Worm (Caenorhabditis elegans) whole organism, young adult: ENCODE measurements around the gene T14A8.2.

Experiments
- B0019.2 ChIP-seq: fragments of 200-800 bp; sonication (Bioruptor generic); conservative IDR thresholded peaks from 2 replicates; pipeline ENCODE4 v1.3.6; 2022; ENCODE audit warnings: missing genetic modification reagents, missing genetic modification characterization, missing compliant biosample characterization
- C06A6.2 ChIP-seq: fragments of 200-800 bp; sonication (Bioruptor generic); conservative IDR thresholded peaks from 2 replicates; pipeline ENCODE4 v1.3.6; 2022; ENCODE audit warnings: missing genetic modification characterization, missing compliant biosample characterization
- C17E4.6 ChIP-seq: fragments of 200-800 bp; sonication (Bioruptor generic); IDR thresholded peaks from 2 replicates; pipeline ENCODE4 v1.3.6; 2022; ENCODE audit warnings: missing genetic modification reagents, missing genetic modification characterization, missing compliant biosample characterization
- D2030.7 ChIP-seq: fragments of 200-800 bp; sonication (Bioruptor generic); IDR thresholded peaks from 2 replicates; pipeline ENCODE4 v1.3.6; 2022; ENCODE audit warnings: missing genetic modification reagents, missing genetic modification characterization, missing compliant biosample characterization
- Y53G8AR.9 ChIP-seq: fragments of 200-800 bp; sonication (Bioruptor generic); conservative IDR thresholded peaks from 2 replicates; pipeline ENCODE4 v1.3.6; 2022; ENCODE audit warnings: missing genetic modification reagents, missing genetic modification characterization, missing compliant biosample characterization
- Y95B8A.8 ChIP-seq: fragments of 200-800 bp; sonication (Bioruptor generic); IDR thresholded peaks from 2 replicates; pipeline ENCODE4 v1.3.6; 2022; ENCODE audit warnings: missing genetic modification reagents, missing genetic modification characterization, missing compliant biosample characterization
- aptf-3 ChIP-seq: fragments of 200-800 bp; sonication (Bioruptor generic); IDR thresholded peaks from 2 replicates; pipeline ENCODE4 v1.3.6; 2022; ENCODE audit warnings: missing genetic modification characterization, missing compliant biosample characterization
- attf-3 ChIP-seq: fragments of 200-800 bp; sonication (Bioruptor generic); conservative IDR thresholded peaks from 2 replicates; pipeline ENCODE4 v1.3.6; 2022; ENCODE audit warnings: missing genetic modification reagents, missing genetic modification characterization, missing compliant biosample characterization
- cebp-1 ChIP-seq, 2 experiments: fragments of 200-800 bp in 1 of 2; sonication (Bioruptor generic) in 1 of 2; sonication (generic microtip) in 1 of 2; IDR thresholded peaks in 1 of 2; optimal IDR thresholded peaks in 1 of 2; 2 replicates each; pipeline versions ENCODE4 v1.3.6 to Lab custom; 2017 to 2022; ENCODE audit warnings: missing compliant biosample characterization in 2 of 2, missing genetic modification characterization in 2 of 2, mild to moderate bottlenecking in 1 of 2, missing genetic modification reagents in 1 of 2, moderate library complexity in 1 of 2
- ceh-100 ChIP-seq: fragments of 200-800 bp; sonication (Bioruptor generic); IDR thresholded peaks from 2 replicates; pipeline ENCODE4 v1.3.6; 2022; ENCODE audit warnings: missing genetic modification reagents, missing genetic modification characterization, missing compliant biosample characterization
- ceh-27 ChIP-seq: fragments of 200-800 bp; sonication (Bioruptor generic); optimal IDR thresholded peaks from 2 replicates; lab custom pipeline; 2018; ENCODE audit warnings: mild to moderate bottlenecking, missing genetic modification characterization, moderate library complexity, missing compliant biosample characterization
- ceh-91 ChIP-seq: fragments of 200-800 bp; sonication (Bioruptor generic); IDR thresholded peaks from 2 replicates; pipeline ENCODE4 v1.3.6; 2022; ENCODE audit warnings: missing genetic modification reagents, missing genetic modification characterization, missing compliant biosample characterization
- die-1 ChIP-seq: sonication (generic microtip); optimal IDR thresholded peaks from 2 replicates; lab custom pipeline; 2016; ENCODE audit warnings: missing genotype, mild to moderate bottlenecking, missing genetic modification characterization, missing compliant biosample characterization
- dox-1 ChIP-seq: fragments of 200-800 bp; sonication (Bioruptor generic); IDR thresholded peaks from 2 replicates; pipeline ENCODE4 v1.3.6; 2022; ENCODE audit warnings: missing genetic modification reagents, missing genetic modification characterization, missing compliant biosample characterization
- dpl-1 ChIP-seq: fragments of 150-350 bp; optimal IDR thresholded peaks from 2 replicates; lab custom pipeline; 2014; ENCODE audit warnings: missing biosample characterization, missing genetic modification reagents, missing genetic modification characterization
- egrh-3 ChIP-seq: fragments of 200-800 bp; sonication (Bioruptor generic); IDR thresholded peaks from 2 replicates; pipeline ENCODE4 v1.3.6; 2022; ENCODE audit warnings: missing genetic modification reagents, missing genetic modification characterization, missing compliant biosample characterization
- ekl-4 ChIP-seq: fragments of 200-800 bp; sonication (Bioruptor generic); IDR thresholded peaks from 2 replicates; pipeline ENCODE4 v1.3.6; 2022; ENCODE audit warnings: missing genetic modification reagents, missing genetic modification characterization, missing compliant biosample characterization
- hmg-1.2 ChIP-seq: fragments of 200-800 bp; sonication (Bioruptor generic); IDR thresholded peaks from 2 replicates; pipeline ENCODE4 v1.3.6; 2022; ENCODE audit warnings: missing genetic modification reagents, missing genetic modification characterization, missing compliant biosample characterization
- let-607 ChIP-seq, 2 experiments: fragments of 200-800 bp in 1 of 2; sonication (Bioruptor generic) in 1 of 2; sonication (generic microtip) in 1 of 2; optimal IDR thresholded peaks; 2 replicates each; lab custom pipeline; 2016 to 2018; ENCODE audit warnings: mild to moderate bottlenecking in 2 of 2, missing compliant biosample characterization in 2 of 2, missing genetic modification characterization in 2 of 2, moderate library complexity in 2 of 2, missing genotype in 1 of 2
- lin-35 ChIP-seq, 3 experiments: fragments of 150-350 bp in 2 of 3; sonication (generic microtip) in 1 of 3; optimal IDR thresholded peaks; 2 replicates each; lab custom pipeline; 2014 to 2018; ENCODE audit warnings: missing biosample characterization in 3 of 3, missing genetic modification characterization in 3 of 3, missing genetic modification reagents in 3 of 3
- lin-40 ChIP-seq: sonication (generic microtip); optimal IDR thresholded peaks from 2 replicates; lab custom pipeline; 2016; ENCODE audit warnings: missing genetic modification characterization, mild to moderate bottlenecking, missing compliant biosample characterization, missing genotype, missing genetic modification reagents
- lin-54 ChIP-seq: fragments of 200-800 bp; sonication (Bioruptor generic); optimal IDR thresholded peaks from 2 replicates; lab custom pipeline; 2018; ENCODE audit warnings: mild to moderate bottlenecking, missing genetic modification characterization, missing compliant biosample characterization
- lsl-1 ChIP-seq: fragments of 200-800 bp; sonication (Bioruptor generic); optimal IDR thresholded peaks from 2 replicates; lab custom pipeline; 2018; ENCODE audit warnings: mild to moderate bottlenecking, missing genetic modification characterization, moderate library complexity, missing compliant biosample characterization
- lsy-27 ChIP-seq: sonication (generic microtip); optimal IDR thresholded peaks from 2 replicates; lab custom pipeline; 2017; ENCODE audit warnings: missing genetic modification characterization, mild to moderate bottlenecking, missing compliant biosample characterization, antibody characterized with exemption, missing genotype, borderline replicate concordance; ENCODE audit not compliant: insufficient read depth
- madf-10 ChIP-seq: sonication (generic microtip); optimal IDR thresholded peaks from 2 replicates; lab custom pipeline; 2016; ENCODE audit warnings: mild to moderate bottlenecking, missing genetic modification characterization, missing compliant biosample characterization
- madf-6 ChIP-seq: fragments of 200-800 bp; sonication (Bioruptor generic); IDR thresholded peaks from 2 replicates; pipeline ENCODE4 v1.3.6; 2022; ENCODE audit warnings: missing genetic modification reagents, missing genetic modification characterization, missing compliant biosample characterization
- madf-8 ChIP-seq: fragments of 200-800 bp; sonication (Bioruptor generic); conservative IDR thresholded peaks from 2 replicates; pipeline ENCODE4 v1.3.6; 2022; ENCODE audit warnings: missing genetic modification reagents, missing genetic modification characterization, missing compliant biosample characterization
- mcd-1 ChIP-seq: fragments of 200-800 bp; sonication (Bioruptor generic); IDR thresholded peaks from 2 replicates; pipeline ENCODE4 v1.3.6; 2022; ENCODE audit warnings: missing genetic modification reagents, missing genetic modification characterization, missing compliant biosample characterization
- mel-28 ChIP-seq: sonication (generic microtip); optimal IDR thresholded peaks from 2 replicates; lab custom pipeline; 2016; ENCODE audit warnings: borderline replicate concordance, mild to moderate bottlenecking, missing genetic modification characterization, missing compliant biosample characterization
- nhr-120 ChIP-seq: fragments of 200-800 bp; sonication (Bioruptor generic); IDR thresholded peaks from 2 replicates; pipeline ENCODE4 v1.3.6; 2022; ENCODE audit warnings: missing genetic modification characterization, missing compliant biosample characterization
- nhr-90 ChIP-seq: sonication (generic microtip); optimal IDR thresholded peaks from 2 replicates; lab custom pipeline; 2016; ENCODE audit warnings: missing genotype, mild to moderate bottlenecking, missing genetic modification characterization, missing compliant biosample characterization
- pha-4 ChIP-seq: fragments of 150-350 bp; sonication (generic microtip); optimal IDR thresholded peaks from 2 replicates; lab custom pipeline; 2014; ENCODE audit warnings: missing biosample characterization, missing genetic modification reagents, missing genetic modification characterization
- rcor-1 ChIP-seq: fragments of 200-800 bp; sonication (Bioruptor generic); IDR thresholded peaks from 2 replicates; pipeline ENCODE4 v1.3.6; 2022; ENCODE audit warnings: missing genetic modification reagents, missing genetic modification characterization, missing compliant biosample characterization
- snpc-3.4 ChIP-seq: sonication (generic microtip); optimal IDR thresholded peaks from 2 replicates; lab custom pipeline; 2017; ENCODE audit warnings: missing genetic modification characterization, mild to moderate bottlenecking, missing compliant biosample characterization, antibody characterized with exemption, moderate library complexity, missing genotype, missing genetic modification reagents
- snpc-4 ChIP-seq, 5 experiments: fragments of 150-350 bp in 1 of 5; sonication (generic microtip) in 4 of 5; optimal IDR thresholded peaks; 2 replicates each; lab custom pipeline; 2014 to 2018; ENCODE audit warnings: missing genetic modification characterization in 5 of 5, missing biosample characterization in 3 of 5, antibody characterized with exemption in 2 of 5, mild to moderate bottlenecking in 2 of 5, missing compliant biosample characterization in 2 of 5, missing genotype in 2 of 5, moderate library complexity in 2 of 5, missing genetic modification reagents in 1 of 5
- somi-1 ChIP-seq: fragments of 200-800 bp; sonication (Bioruptor generic); optimal IDR thresholded peaks from 2 replicates; lab custom pipeline; 2018; ENCODE audit warnings: mild to moderate bottlenecking, missing genetic modification characterization, missing compliant biosample characterization
- tbp1 ChIP-seq: fragments of 200-800 bp; sonication (Bioruptor generic); optimal IDR thresholded peaks from 2 replicates; lab custom pipeline; 2018; ENCODE audit warnings: mild to moderate bottlenecking, missing genetic modification characterization, missing compliant biosample characterization
- tlf-1 ChIP-seq: fragments of 200-800 bp; sonication (Bioruptor generic); optimal IDR thresholded peaks from 2 replicates; lab custom pipeline; 2018; ENCODE audit warnings: mild to moderate bottlenecking, missing genetic modification characterization, missing compliant biosample characterization
- unc-130 ChIP-seq: sonication (generic microtip); optimal IDR thresholded peaks from 2 replicates; lab custom pipeline; 2016; ENCODE audit warnings: missing genetic modification reagents, missing genetic modification characterization, missing compliant biosample characterization
- unc-62 ChIP-seq: fragments of 150-350 bp; optimal IDR thresholded peaks from 2 replicates; lab custom pipeline; 2014; ENCODE audit warnings: missing biosample characterization, missing genetic modification reagents, missing genetic modification characterization
- xnd-1 ChIP-seq: sonication (generic microtip); optimal IDR thresholded peaks from 2 replicates; lab custom pipeline; 2016; ENCODE audit warnings: missing genotype, missing genetic modification reagents, missing genetic modification characterization, missing compliant biosample characterization
- ztf-18 ChIP-seq: sonication (generic microtip); optimal IDR thresholded peaks from 2 replicates; lab custom pipeline; 2016; ENCODE audit warnings: missing genotype, mild to moderate bottlenecking, missing genetic modification characterization, missing compliant biosample characterization
- ztf-28 ChIP-seq: fragments of 200-800 bp; sonication (Bioruptor generic); IDR thresholded peaks from 2 replicates; pipeline ENCODE4 v1.3.6; 2022; ENCODE audit warnings: missing genetic modification reagents, missing genetic modification characterization, missing compliant biosample characterization
- ztf-6 ChIP-seq: fragments of 200-800 bp; sonication (Bioruptor generic); IDR thresholded peaks from 2 replicates; pipeline ENCODE4 v1.3.6; 2022; ENCODE audit warnings: missing genetic modification reagents, missing genetic modification characterization, missing compliant biosample characterization

The T14A8.2 gene

DNA sequence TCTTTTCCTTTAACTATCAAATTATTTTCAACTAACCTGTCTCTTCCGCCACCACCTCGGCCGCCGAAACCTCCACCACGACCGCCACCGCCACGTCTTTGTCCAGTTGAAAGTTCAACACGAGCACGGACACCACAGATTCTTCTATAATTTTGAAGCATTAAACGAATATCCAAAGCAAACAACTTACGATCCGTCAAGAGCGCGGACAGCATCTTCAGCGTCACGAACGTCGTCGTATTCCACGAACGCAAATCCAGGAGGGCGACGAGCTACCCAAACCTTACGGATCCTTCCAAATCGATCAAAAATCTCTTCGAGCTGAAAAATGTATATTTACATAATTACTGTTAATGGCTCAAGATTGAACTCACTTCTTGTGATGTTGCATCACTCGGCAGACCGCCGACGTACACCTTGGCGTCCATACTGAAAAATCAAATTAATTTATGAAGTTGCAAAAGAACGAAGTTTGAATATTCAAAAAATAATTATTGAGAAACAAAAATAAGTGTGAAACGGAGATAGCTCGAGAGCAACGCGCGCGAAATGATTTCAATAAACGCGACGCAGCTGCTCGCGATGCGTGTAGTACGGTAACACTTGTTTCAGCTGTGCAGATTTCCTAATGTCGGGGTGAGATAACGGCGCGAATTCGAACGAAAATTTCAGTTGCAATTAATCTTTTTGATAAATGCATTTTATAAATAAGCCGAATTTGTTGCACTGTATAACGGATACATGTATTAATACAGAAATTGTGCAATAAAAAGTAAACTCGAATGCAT lies 31.4 kb downstream of the T14A8.2 start, which contains the start of gene rsp-6 (continued):
- TF ChIP-seq mcd-1 (GFP tag; lab: Robert Waterston, UW) (peak; percentile 83), C06A6.2 (no peak), aptf-3 (GFP tag; lab: Robert Waterston, UW) (no peak), mel-28 (tag; lab: Kevin White, UChicago) (no peak), egrh-3 (GFP tag; lab: Robert Waterston, UW) (peak; percentile 64), lin-54 (GFP tag; lab: Kevin White, UChicago) (peak; percentile 88), tbp1 (peak; percentile 58), let-607 (tag; optimal IDR thresholded peaks at IDR 0.05; lab: Kevin White, UChicago) (peak in 1 of 2 experiments; percentile 60), attf-3 (peak; percentile 30; the same call in 1 of the 2 replicates), nhr-120 (0 out of 2 replicates have a peak, but pooled peaks have one; percentile 43), die-1 (tag; lab: Kevin White, UChicago) (peak; percentile 53), ztf-6 (GFP tag; lab: Robert Waterston, UW) (no peak), B0019.2 (peak; percentile 77), rcor-1 (peak; percentile 62), nhr-90 (tag; lab: Kevin White, UChicago) (peak; percentile 19), snpc-4 (GFP tag; optimal IDR thresholded peaks at IDR 0.05; lab: Kevin White, UChicago) (peak; percentile 15), snpc-4 (tag; optimal IDR thresholded peaks at IDR 0.05; lab: Kevin White, UChicago) (peak; percentile 36 to 74 (median 62)), ztf-18 (tag; lab: Kevin White, UChicago) (peak; percentile 27), madf-8 (GFP tag; lab: Robert Waterston, UW) (peak; percentile 81), tlf-1 (GFP tag; lab: Kevin White, UChicago) (peak; percentile 88), ceh-91 (GFP tag; lab: Robert Waterston, UW) (peak; percentile 90), lsl-1 (peak; percentile 96), xnd-1 (peak; percentile 78), unc-130 (GFP tag; lab: Kevin White, UChicago) (peak; percentile 66), D2030.7 (peak; percentile 83), cebp-1 (GFP tag; IDR thresholded peaks at IDR 0.05; lab: Robert Waterston, UW) (peak; percentile 76), cebp-1 (tag; optimal IDR thresholded peaks at IDR 0.05; lab: Kevin White, UChicago) (peak; percentile 84), hmg-1.2 (peak; percentile 58; the same call in 1 of the 2 replicates), ztf-28 (0 out of 2 replicates have a peak, but pooled peaks have one; percentile 8), Y95B8A.8 (GFP tag; lab: Robert Waterston, UW) (no peak), lin-40 (peak; percentile 63), ekl-4 (GFP tag; lab: Robert Waterston, UW) (peak; percentile 85), C17E4.6 (peak; percentile 43; the same call in 1 of the 2 replicates), somi-1 (GFP tag; lab: Kevin White, UChicago) (no peak), dox-1 (GFP tag; lab: Robert Waterston, UW) (peak; percentile 84), lsy-27 (no peak), Y53G8AR.9 (GFP tag; lab: Robert Waterston, UW) (peak; percentile 89), unc-62 (GFP tag; lab: Kevin White, UChicago) (no peak), madf-6 (GFP tag; lab: Robert Waterston, UW) (peak; percentile 95), ceh-27 (GFP tag; lab: Kevin White, UChicago) (peak; percentile 83), ceh-100 (GFP tag; lab: Robert Waterston, UW) (peak; percentile 61), pha-4 (tag; lab: Kevin White, UChicago) (peak; percentile 13), dpl-1 (GFP tag; lab: Kevin White, UChicago) (peak; percentile 93), lin-35 (GFP tag; optimal IDR thresholded peaks at IDR 0.05; lab: Kevin White, UChicago) (peak; percentile 14 to 92 (median 56)), madf-10 (tag; lab: Kevin White, UChicago) (peak; percentile 88), snpc-3.4 (tag; lab: Kevin White, UChicago) (peak; percentile 75)
